Fruit fly (Drosophila melanogaster) whole organism, embryonic: ENCODE measurements around the gene Sodh2.
A peak's percentile ranks its signal among the peaks of the same experiment; 100 is the strongest.

ENCODE experiments used
- ATbp ChIP-seq: fragments of 200-800 bp; sonication (Bioruptor generic); optimal IDR thresholded peaks from 2 replicates; lab custom pipeline; 2017; ENCODE audit warnings: missing biosample characterization, mild to moderate bottlenecking, missing genetic modification characterization, missing genetic modification reagents
- BEAF-32 ChIP-seq: fragments of 200-800 bp; sonication (Bioruptor generic); optimal IDR thresholded peaks from 3 replicates; lab custom pipeline; 2017; ENCODE audit warnings: missing biosample characterization, missing genetic modification characterization, mild to moderate bottlenecking, moderate library complexity, missing genetic modification reagents
- CG10366 ChIP-seq: fragments of 200-800 bp; sonication (Bioruptor generic); IDR thresholded peaks from 2 replicates; pipeline ENCODE4 v1.3.6; 2022; ENCODE audit warnings: missing biosample characterization, missing genetic modification characterization
- CG12155 ChIP-seq: fragments of 200-800 bp; sonication (Bioruptor generic); optimal IDR thresholded peaks from 3 replicates; lab custom pipeline; 2016; ENCODE audit warnings: missing biosample characterization, missing genetic modification characterization
- CG1233 ChIP-seq: fragments of 200-800 bp; sonication (Bioruptor generic); optimal IDR thresholded peaks from 4 replicates; lab custom pipeline; 2018; ENCODE audit warnings: missing biosample characterization, mild to moderate bottlenecking, missing genetic modification characterization
- CG12391 ChIP-seq: fragments of 200-800 bp; sonication (Bioruptor generic); optimal IDR thresholded peaks from 3 replicates; lab custom pipeline; 2018; ENCODE audit warnings: missing biosample characterization, mild to moderate bottlenecking, missing genetic modification characterization, moderate library complexity
- CG13287 ChIP-seq: fragments of 200-800 bp; sonication (Bioruptor generic); IDR thresholded peaks from 2 replicates; pipeline ENCODE4 v1.3.6; 2022; ENCODE audit warnings: missing biosample characterization, missing genetic modification characterization; ENCODE audit not compliant: partially characterized antibody
- CG13424 ChIP-seq: fragments of 200-800 bp; sonication (Bioruptor generic); optimal IDR thresholded peaks from 2 replicates; lab custom pipeline; 2019; ENCODE audit warnings: missing biosample characterization, mild to moderate bottlenecking, missing genetic modification characterization, moderate library complexity
- CG14441 ChIP-seq: fragments of 200-800 bp; sonication (Bioruptor generic); IDR thresholded peaks from 2 replicates; pipeline ENCODE4 v1.3.6; 2022; ENCODE audit warnings: missing biosample characterization, missing genetic modification characterization
- CG1647 ChIP-seq: fragments of 200-800 bp; sonication (Bioruptor generic); optimal IDR thresholded peaks from 3 replicates; lab custom pipeline; 2016; ENCODE audit warnings: missing biosample characterization, missing genetic modification characterization
- CG16779 ChIP-seq: fragments of 200-800 bp; sonication (Bioruptor generic); IDR thresholded peaks from 2 replicates; pipeline ENCODE4 v1.3.6; 2022; ENCODE audit warnings: missing biosample characterization, missing genetic modification characterization
- CG16863 ChIP-seq: fragments of 200-800 bp; sonication (Bioruptor generic); optimal IDR thresholded peaks from 3 replicates; lab custom pipeline; 2016; ENCODE audit warnings: missing biosample characterization, missing genetic modification characterization
- CG18011 ChIP-seq: fragments of 200-800 bp; sonication (Bioruptor generic); optimal IDR thresholded peaks from 2 replicates; lab custom pipeline; 2017; ENCODE audit warnings: missing biosample characterization, missing genetic modification characterization, mild to moderate bottlenecking, moderate library complexity, missing genotype
- CG3163 ChIP-seq: fragments of 200-800 bp; sonication (Bioruptor generic); optimal IDR thresholded peaks from 3 replicates; lab custom pipeline; 2016; ENCODE audit warnings: missing biosample characterization, missing genetic modification characterization
- CG33213 ChIP-seq: fragments of 200-800 bp; sonication (Bioruptor generic); optimal IDR thresholded peaks from 3 replicates; lab custom pipeline; 2016; ENCODE audit warnings: missing biosample characterization, missing genetic modification characterization
- CG4328 ChIP-seq: fragments of 200-800 bp; sonication (Bioruptor generic); optimal IDR thresholded peaks from 3 replicates; lab custom pipeline; 2017; ENCODE audit warnings: missing biosample characterization, missing genetic modification reagents, missing genetic modification characterization
- CG6765 ChIP-seq: fragments of 200-800 bp; sonication (Bioruptor generic); optimal IDR thresholded peaks from 3 replicates; lab custom pipeline; 2017; ENCODE audit warnings: missing biosample characterization, mild to moderate bottlenecking, missing genetic modification characterization
- CG8478 ChIP-seq: fragments of >200 bp; optimal IDR thresholded peaks from 2 replicates; lab custom pipeline; 2018
- CTCF ChIP-seq: fragments of 200-800 bp; sonication (Bioruptor generic); optimal IDR thresholded peaks from 2 replicates; lab custom pipeline; 2017; ENCODE audit warnings: missing biosample characterization, mild to moderate bottlenecking, missing genetic modification characterization, moderate library complexity
- CkIIα-i1 ChIP-seq: fragments of 200-800 bp; sonication (Bioruptor generic); IDR thresholded peaks from 2 replicates; pipeline ENCODE4 v1.3.6; 2022; ENCODE audit warnings: missing biosample characterization, missing genetic modification characterization
- Dip2 ChIP-seq: fragments of 200-800 bp; sonication (Bioruptor generic); IDR thresholded peaks from 2 replicates; pipeline ENCODE4 v1.3.6; 2022; ENCODE audit warnings: missing biosample characterization, missing genetic modification characterization
- Dip3 ChIP-seq: fragments of 200-800 bp; sonication (Bioruptor generic); optimal IDR thresholded peaks from 3 replicates; lab custom pipeline; 2016; ENCODE audit warnings: missing biosample characterization, missing genetic modification characterization
- Dll ChIP-seq: fragments of 200-800 bp; sonication (Bioruptor generic); IDR thresholded peaks from 4 replicates; pipeline ENCODE4 v1.3.6; 2022; ENCODE audit warnings: missing biosample characterization, missing genetic modification characterization; ENCODE audit not compliant: partially characterized antibody
- Dref ChIP-seq: fragments of 200-800 bp; sonication (Bioruptor generic); IDR thresholded peaks from 2 replicates; pipeline ENCODE4 v1.3.6; 2022; ENCODE audit warnings: missing biosample characterization, missing genetic modification characterization
- Ets97D ChIP-seq: fragments of 200-800 bp; sonication (Bioruptor generic); optimal IDR thresholded peaks from 3 replicates; lab custom pipeline; 2016; ENCODE audit warnings: missing biosample characterization, missing genetic modification characterization
- HLH3B ChIP-seq: fragments of 200-800 bp; sonication (Bioruptor generic); IDR thresholded peaks from 2 replicates; pipeline ENCODE4 v1.3.6; 2022; ENCODE audit warnings: missing biosample characterization, missing genetic modification characterization
- HmgD ChIP-seq: fragments of 200-800 bp; sonication (Bioruptor generic); optimal IDR thresholded peaks from 3 replicates; lab custom pipeline; 2016; ENCODE audit warnings: missing biosample characterization, missing genetic modification characterization
- Hr39 ChIP-seq: fragments of >200 bp; optimal IDR thresholded peaks from 2 replicates; lab custom pipeline; 2017
- MBD-R2 ChIP-seq: fragments of 200-800 bp; sonication (Bioruptor generic); IDR thresholded peaks from 2 replicates; pipeline ENCODE4 v1.3.6; 2022; ENCODE audit warnings: missing biosample characterization, missing genetic modification characterization
- Mad ChIP-seq: fragments of 200-800 bp; sonication (Bioruptor generic); optimal IDR thresholded peaks from 2 replicates; lab custom pipeline; 2016; ENCODE audit warnings: missing biosample characterization, missing genetic modification characterization
- Max ChIP-seq: fragments of 200-800 bp; sonication (Bioruptor generic); optimal IDR thresholded peaks from 2 replicates; lab custom pipeline; 2016; ENCODE audit warnings: missing biosample characterization, mild to moderate bottlenecking, missing genetic modification characterization
- Nf-YC ChIP-seq: fragments of 200-800 bp; optimal IDR thresholded peaks from 3 replicates; lab custom pipeline; 2019; ENCODE audit warnings: missing biosample characterization, mild to moderate bottlenecking, missing genetic modification characterization, moderate library complexity
- Opbp ChIP-seq: fragments of 200-800 bp; sonication (Bioruptor generic); IDR thresholded peaks from 3 replicates; pipeline ENCODE4 v1.3.6; 2022; ENCODE audit warnings: missing biosample characterization, missing genetic modification characterization; ENCODE audit not compliant: partially characterized antibody
- Ptx1 ChIP-seq: fragments of 200-800 bp; sonication (Bioruptor generic); IDR thresholded peaks from 2 replicates; pipeline ENCODE4 v1.3.6; 2022; ENCODE audit warnings: missing biosample characterization, missing genetic modification characterization
- Rfx ChIP-seq: fragments of 200-800 bp; sonication (Bioruptor generic); IDR thresholded peaks from 2 replicates; pipeline ENCODE4 v1.3.6; 2022; ENCODE audit warnings: missing biosample characterization, missing genetic modification characterization
- TFAM ChIP-seq: fragments of 200-800 bp; sonication (Bioruptor generic); optimal IDR thresholded peaks from 2 replicates; lab custom pipeline; 2017; ENCODE audit warnings: missing biosample characterization, missing genetic modification characterization, inconsistent platforms
- ab ChIP-seq: fragments of 200-800 bp; sonication (Bioruptor generic); optimal IDR thresholded peaks from 2 replicates; lab custom pipeline; 2016; ENCODE audit warnings: missing biosample characterization, missing genetic modification characterization
- aop ChIP-seq: fragments of 200-800 bp; sonication (Bioruptor generic); IDR thresholded peaks from 2 replicates; pipeline ENCODE4 v1.3.6; 2022; ENCODE audit warnings: missing biosample characterization, missing genetic modification characterization
- bowl ChIP-seq: fragments of 200-800 bp; sonication (Bioruptor generic); IDR thresholded peaks from 2 replicates; pipeline ENCODE4 v1.3.6; 2022; ENCODE audit warnings: missing biosample characterization, missing genetic modification characterization
- caup ChIP-seq: fragments of 200-800 bp; sonication (Bioruptor generic); optimal IDR thresholded peaks from 3 replicates; lab custom pipeline; 2017; ENCODE audit warnings: missing biosample characterization, mild to moderate bottlenecking, missing genetic modification characterization, moderate library complexity; ENCODE audit not compliant: severe bottlenecking
- crp ChIP-seq, 2 experiments: fragments of 200-800 bp; sonication (Bioruptor generic); optimal IDR thresholded peaks; 2 replicates in 1 of 2; 3 replicates in 1 of 2; lab custom pipeline; 2017; ENCODE audit warnings: missing biosample characterization in 2 of 2, missing genetic modification characterization in 2 of 2, mild to moderate bottlenecking in 1 of 2, moderate library complexity in 1 of 2
- da ChIP-seq: fragments of 200-800 bp; sonication (Bioruptor generic); optimal IDR thresholded peaks from 2 replicates; lab custom pipeline; 2016; ENCODE audit warnings: missing biosample characterization, missing genetic modification characterization
- fd3F ChIP-seq: fragments of 200-800 bp; sonication (Bioruptor generic); optimal IDR thresholded peaks from 2 replicates; lab custom pipeline; 2018; ENCODE audit warnings: missing biosample characterization, mild to moderate bottlenecking, missing genetic modification characterization, moderate library complexity
- fru ChIP-seq: fragments of >200 bp; optimal IDR thresholded peaks from 2 replicates; lab custom pipeline; 2017
- mirr ChIP-seq: fragments of 200-800 bp; sonication (Bioruptor generic); optimal IDR thresholded peaks from 3 replicates; lab custom pipeline; 2018; ENCODE audit warnings: missing biosample characterization, mild to moderate bottlenecking, missing genetic modification characterization
- nerfin-2 ChIP-seq: fragments of 200-800 bp; sonication (Bioruptor generic); IDR thresholded peaks from 2 replicates; pipeline ENCODE4 v1.3.6; 2022; ENCODE audit warnings: missing biosample characterization, missing genetic modification characterization; ENCODE audit not compliant: partially characterized antibody
- pb ChIP-seq: fragments of 200-800 bp; sonication (Bioruptor generic); optimal IDR thresholded peaks from 3 replicates; lab custom pipeline; 2016; ENCODE audit warnings: missing biosample characterization, missing genetic modification characterization
- ro ChIP-seq: fragments of 200-800 bp; sonication (Bioruptor generic); IDR thresholded peaks from 2 replicates; pipeline ENCODE4 v1.3.6; 2022; ENCODE audit warnings: missing biosample characterization, missing genetic modification characterization
- row ChIP-seq: fragments of 200-800 bp; sonication (Bioruptor generic); IDR thresholded peaks from 3 replicates; pipeline ENCODE4 v1.3.6; 2022; ENCODE audit warnings: missing biosample characterization, missing genetic modification characterization
- tup ChIP-seq: fragments of 200-800 bp; sonication (Bioruptor generic); optimal IDR thresholded peaks from 2 replicates; lab custom pipeline; 2016; ENCODE audit warnings: missing biosample characterization, mild to moderate bottlenecking, missing genetic modification characterization, moderate library complexity
- tx ChIP-seq: fragments of 200-800 bp; sonication (Bioruptor generic); optimal IDR thresholded peaks from 2 replicates; lab custom pipeline; 2016; ENCODE audit warnings: missing biosample characterization, missing genetic modification characterization
- zf30C ChIP-seq: fragments of 200-800 bp; sonication (Bioruptor generic); optimal IDR thresholded peaks from 3 replicates; lab custom pipeline; 2018; ENCODE audit warnings: missing biosample characterization, mild to moderate bottlenecking, missing genetic modification characterization

The Sodh2 gene

dm6 chr3R:10849515-10849973, 26.6 kb upstream of the Sodh2 start, which contains the start of gene CG42394 (continued):
- no peak for TF ChIP-seq pb (GFP tag; lab: Kevin White, UChicago)
- TF ChIP-seq CG13424: peak; percentile 95
- TF ChIP-seq CG3163: peak; percentile 50
- peak; percentile 93 for TF ChIP-seq CG14441
- no peak for TF ChIP-seq fru (lab: Kevin White, UChicago)
- no peak for TF ChIP-seq HmgD (GFP tag; lab: Kevin White, UChicago)
- TF ChIP-seq ab (GFP tag; lab: Kevin White, UChicago): no peak
- peak; percentile 84 for TF ChIP-seq Nf-YC (tag; lab: Kevin White, UChicago)
- 0 out of 4 replicates have a peak, but pooled peaks have one; percentile 43 for TF ChIP-seq Dll
- TF ChIP-seq CkIIα-i1 (GFP tag; lab: Robert Waterston, UW): peak; percentile 76
- TF ChIP-seq TFAM (GFP tag; lab: Kevin White, UChicago): peak; percentile 64
- no peak for TF ChIP-seq Opbp
- TF ChIP-seq tx: peak; percentile 17
- peak; percentile 96 for TF ChIP-seq Max (GFP tag; lab: Kevin White, UChicago)
- peak; percentile 86 for TF ChIP-seq CG4328
- TF ChIP-seq tup (GFP tag; lab: Kevin White, UChicago): peak; percentile 79
- TF ChIP-seq nerfin-2: peak; percentile 39
- peak; percentile 62 for TF ChIP-seq CG16863 (GFP tag; lab: Kevin White, UChicago)
- TF ChIP-seq CTCF (GFP tag; lab: Kevin White, UChicago): peak; percentile 67
- TF ChIP-seq da: no peak
- peak; percentile 64 for TF ChIP-seq Dip3 (GFP tag; lab: Kevin White, UChicago)
- TF ChIP-seq ro (GFP tag; lab: Robert Waterston, UW): peak; percentile 74
- peak; percentile 23 for TF ChIP-seq mirr (GFP tag; lab: Kevin White, UChicago)
- TF ChIP-seq Rfx: peak; percentile 93
- no peak for TF ChIP-seq CG18011 (GFP tag; lab: Kevin White, UChicago)
- no peak for TF ChIP-seq CG8478 (lab: Kevin White, UChicago)
- peak; percentile 87 for TF ChIP-seq bowl (GFP tag; lab: Robert Waterston, UW)
- TF ChIP-seq crp (GFP tag; optimal IDR thresholded peaks at IDR 0.05; lab: Kevin White, UChicago): peak in 1 of 2 experiments; percentile 51
- peak; percentile 86 for TF ChIP-seq CG12155 (GFP tag; lab: Kevin White, UChicago)
- TF ChIP-seq CG16779 (GFP tag; lab: Robert Waterston, UW): peak; percentile 83
- peak; percentile 95 for TF ChIP-seq caup
- no peak for TF ChIP-seq BEAF-32
- TF ChIP-seq Ets97D (GFP tag; lab: Kevin White, UChicago): peak; percentile 40
- peak; percentile 93 for TF ChIP-seq HLH3B (GFP tag; lab: Robert Waterston, UW)
- no peak for TF ChIP-seq Dref (GFP tag; lab: Robert Waterston, UW)
- TF ChIP-seq row: peak; percentile 94
- TF ChIP-seq Hr39 (lab: Kevin White, UChicago): no peak
- peak; percentile 34 for TF ChIP-seq CG1647 (GFP tag; lab: Kevin White, UChicago)
- TF ChIP-seq aop (GFP tag; lab: Robert Waterston, UW): peak; percentile 72
- TF ChIP-seq CG13287 (GFP tag; lab: Robert Waterston, UW): peak; percentile 64; the same call in 1 of the 2 replicates
- TF ChIP-seq CG12391 (tag; lab: Kevin White, UChicago): peak; percentile 97
- TF ChIP-seq zf30C (GFP tag; lab: Kevin White, UChicago): peak; percentile 2
- peak; percentile 96 for TF ChIP-seq CG1233 (GFP tag; lab: Kevin White, UChicago)
- TF ChIP-seq Mad: peak; percentile 75
- peak; percentile 90 for TF ChIP-seq fd3F (GFP tag; lab: Kevin White, UChicago)
- TF ChIP-seq ATbp (GFP tag; lab: Kevin White, UChicago): peak; percentile 95
- peak; percentile 51 for TF ChIP-seq CG33213 (GFP tag; lab: Kevin White, UChicago)
- no peak for TF ChIP-seq Dip2 (GFP tag; lab: Robert Waterston, UW)
- TF ChIP-seq CG6765 (GFP tag; lab: Kevin White, UChicago): peak; percentile 92
- TF ChIP-seq MBD-R2 (GFP tag; lab: Robert Waterston, UW): peak; percentile 85
- TF ChIP-seq CG10366 (GFP tag; lab: Robert Waterston, UW): peak; percentile 90
- peak; percentile 94 for TF ChIP-seq Ptx1 (GFP tag; lab: Robert Waterston, UW)
